Fruit fly (Drosophila melanogaster): Measurements from ENCODE around the gene mrn.
A peak's percentile ranks its signal among the peaks of the same experiment; 100 is the strongest.

The mrn gene

dm6 chr3L:15565829-15566433, 14.4 kb downstream of the mrn start, which contains the start of gene dop:
Gene dop (plus strand): TSS chr3L:15566013.
- TF ChIP-seq psq (GFP tag; optimal IDR thresholded peaks at IDR 0.05), result no peak
- peak; percentile 19 for TF ChIP-seq woc (GFP tag; optimal IDR thresholded peaks at IDR 0.05)
- TF ChIP-seq tai (GFP tag; optimal IDR thresholded peaks at IDR 0.05), result no peak
- TF ChIP-seq Rel (GFP tag; optimal IDR thresholded peaks at IDR 0.05), result no peak
- peak; percentile 89 for TF ChIP-seq Rel (tag; optimal IDR thresholded peaks at IDR 0.05)
- no peak for TF ChIP-seq Jra (GFP tag; optimal IDR thresholded peaks at IDR 0.05)
- peak; percentile 32 for TF ChIP-seq fru (GFP tag; optimal IDR thresholded peaks at IDR 0.05)
- no peak for TF ChIP-seq lola (GFP tag; optimal IDR thresholded peaks at IDR 0.05)
- TF ChIP-seq Hnf4 (GFP tag; optimal IDR thresholded peaks at IDR 0.05), result peak; percentile 36
- TF ChIP-seq brk (GFP tag; optimal IDR thresholded peaks at IDR 0.05), result no peak
- no peak for TF ChIP-seq Sp1 (GFP tag; optimal IDR thresholded peaks at IDR 0.05)
- TF ChIP-seq Dfd (GFP tag; optimal IDR thresholded peaks at IDR 0.05), result no peak
- TF ChIP-seq GATAd (GFP tag; optimal IDR thresholded peaks at IDR 0.05), result no peak
- peak in 1 of 2 experiments; percentile 44 for TF ChIP-seq foxo (GFP tag; optimal IDR thresholded peaks at IDR 0.05)
- no peak for TF ChIP-seq dl (GFP tag; optimal IDR thresholded peaks at IDR 0.05; ENCODE audit: insufficient read depth in 1 of 2, partially characterized antibody in 2 of 2)
- no peak for TF ChIP-seq Dif (GFP tag; optimal IDR thresholded peaks at IDR 0.05; ENCODE audit: partially characterized antibody)
- no peak for TF ChIP-seq dmrt93B (GFP tag; optimal IDR thresholded peaks at IDR 0.05)
- no peak for TF ChIP-seq h (GFP tag; optimal IDR thresholded peaks at IDR 0.05)
- TF ChIP-seq usp (GFP tag; optimal IDR thresholded peaks at IDR 0.05), result no peak
- TF ChIP-seq sage (GFP tag; optimal IDR thresholded peaks at IDR 0.05), result no peak
- TF ChIP-seq sv (GFP tag; optimal IDR thresholded peaks at IDR 0.05), result peak; percentile 18
- TF ChIP-seq HLH106 (tag; optimal IDR thresholded peaks at IDR 0.05), result peak; percentile 37
- TF ChIP-seq Mio (GFP tag; optimal IDR thresholded peaks at IDR 0.05), result no peak
- TF ChIP-seq Vsx2 (GFP tag; optimal IDR thresholded peaks at IDR 0.05; ENCODE audit: partially characterized antibody), result no peak
- TF ChIP-seq OdsH (GFP tag; optimal IDR thresholded peaks at IDR 0.05), result no peak
- TF ChIP-seq CrebA (GFP tag; optimal IDR thresholded peaks at IDR 0.05; ENCODE audit: borderline replicate concordance), result no peak
- TF ChIP-seq CG32264 (GFP tag; optimal IDR thresholded peaks at IDR 0.05), result no peak
- TF ChIP-seq Hr78 (GFP tag; optimal IDR thresholded peaks at IDR 0.05), result peak; percentile 32
- peak; percentile 21 for TF ChIP-seq dsf (GFP tag; optimal IDR thresholded peaks at IDR 0.05; ENCODE audit: borderline replicate concordance)
- peak; percentile 18 for TF ChIP-seq ey (GFP tag; optimal IDR thresholded peaks at IDR 0.05)
- peak; percentile 21 for TF ChIP-seq rgr (GFP tag; optimal IDR thresholded peaks at IDR 0.05)
- no peak for TF ChIP-seq Abd-B (GFP tag; optimal IDR thresholded peaks at IDR 0.05)
- no peak for TF ChIP-seq CG9705 (GFP tag; optimal IDR thresholded peaks at IDR 0.05)
- peak; percentile 53 for TF ChIP-seq N (GFP tag; optimal IDR thresholded peaks at IDR 0.05)
- TF ChIP-seq Myc (optimal IDR thresholded peaks at IDR 0.05), result no peak
- no peak for TF ChIP-seq jim (GFP tag; optimal IDR thresholded peaks at IDR 0.05)
- TF ChIP-seq pan (optimal IDR thresholded peaks at IDR 0.05), result no peak
- no peak for TF ChIP-seq br (GFP tag; optimal IDR thresholded peaks at IDR 0.05)
- peak; percentile 60 for TF ChIP-seq Hr83 (GFP tag; optimal IDR thresholded peaks at IDR 0.05; ENCODE audit: poor library complexity, severe bottlenecking)

DNA sequence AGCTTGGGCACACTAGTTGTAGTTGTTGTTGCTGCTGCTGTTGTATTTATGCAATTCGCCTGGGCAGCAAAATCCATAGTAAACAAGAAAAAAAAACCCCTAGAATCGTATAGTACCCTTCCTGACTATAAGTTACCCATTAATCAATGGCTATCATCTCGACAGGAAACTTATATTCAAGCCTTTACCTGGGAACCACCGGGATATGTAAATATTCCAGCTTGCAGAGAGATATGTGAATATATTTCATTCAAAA, 16.6 kb downstream of the mrn start:
- TF ChIP-seq ey (GFP tag; optimal IDR thresholded peaks at IDR 0.05) (no peak), Jra (GFP tag; optimal IDR thresholded peaks at IDR 0.05) (no peak), jim (GFP tag; optimal IDR thresholded peaks at IDR 0.05) (no peak), sage (GFP tag; optimal IDR thresholded peaks at IDR 0.05) (no peak), Hnf4 (GFP tag; optimal IDR thresholded peaks at IDR 0.05) (no peak), brk (GFP tag; optimal IDR thresholded peaks at IDR 0.05) (no peak), br (GFP tag; optimal IDR thresholded peaks at IDR 0.05) (no peak), fru (GFP tag; optimal IDR thresholded peaks at IDR 0.05) (no peak), Hr78 (GFP tag; optimal IDR thresholded peaks at IDR 0.05) (no peak), lola (GFP tag; optimal IDR thresholded peaks at IDR 0.05) (no peak), foxo (GFP tag; optimal IDR thresholded peaks at IDR 0.05) (no peak), Rel (GFP tag; optimal IDR thresholded peaks at IDR 0.05) (no peak), Rel (tag; optimal IDR thresholded peaks at IDR 0.05) (no peak), Sp1 (GFP tag; optimal IDR thresholded peaks at IDR 0.05) (no peak), CG9705 (GFP tag; optimal IDR thresholded peaks at IDR 0.05) (no peak), usp (GFP tag; optimal IDR thresholded peaks at IDR 0.05) (no peak), h (GFP tag; optimal IDR thresholded peaks at IDR 0.05) (no peak), sv (GFP tag; optimal IDR thresholded peaks at IDR 0.05) (no peak), dl (GFP tag; optimal IDR thresholded peaks at IDR 0.05; ENCODE audit: insufficient read depth in 1 of 2, partially characterized antibody in 2 of 2) (no peak), Vsx2 (GFP tag; optimal IDR thresholded peaks at IDR 0.05; ENCODE audit: partially characterized antibody) (no peak), rgr (GFP tag; optimal IDR thresholded peaks at IDR 0.05) (no peak)

Data from whole organism, wandering third instar larva.